Fruit fly (Drosophila melanogaster) whole organism, wandering third instar larva: ENCODE measurements around the gene CG17237.

Source experiments
- Abd-B ChIP-seq: fragments of >200 bp; optimal IDR thresholded peaks from 2 replicates; lab custom pipeline; 2017; ENCODE audit warnings: missing biosample characterization, missing genetic modification characterization
- CG9705 ChIP-seq: fragments of 200-800 bp; sonication (Bioruptor generic); optimal IDR thresholded peaks from 2 replicates; lab custom pipeline; 2018; ENCODE audit warnings: missing biosample characterization, mild to moderate bottlenecking, missing genetic modification characterization
- Dfd ChIP-seq: fragments of >200 bp; optimal IDR thresholded peaks from 2 replicates; lab custom pipeline; 2017; ENCODE audit warnings: missing biosample characterization, missing genetic modification characterization
- Dif ChIP-seq: fragments of 200-275, 200-300 bp; sonication (Bioruptor generic); optimal IDR thresholded peaks from 2 replicates; lab custom pipeline; 2018; ENCODE audit warnings: missing biosample characterization, missing genetic modification characterization; ENCODE audit not compliant: partially characterized antibody
- GATAd ChIP-seq: sonication (Bioruptor generic); optimal IDR thresholded peaks from 2 replicates; lab custom pipeline; 2016; ENCODE audit warnings: missing biosample characterization, missing genetic modification characterization
- HLH106 ChIP-seq: fragments of 200-800 bp; optimal IDR thresholded peaks from 3 replicates; lab custom pipeline; 2019; ENCODE audit warnings: missing biosample characterization, mild to moderate bottlenecking, missing genetic modification characterization, moderate library complexity
- Hnf4 ChIP-seq: fragments of 200-800 bp; sonication (Bioruptor generic); optimal IDR thresholded peaks from 2 replicates; lab custom pipeline; 2016; ENCODE audit warnings: missing biosample characterization, mild to moderate bottlenecking, missing genetic modification characterization
- Hr78 ChIP-seq: fragments of >200 bp; optimal IDR thresholded peaks from 2 replicates; lab custom pipeline; 2017; ENCODE audit warnings: missing biosample characterization, missing genetic modification characterization
- Hr83 ChIP-seq: fragments of 200-300 bp; sonication (Bioruptor generic); optimal IDR thresholded peaks from 2 replicates; lab custom pipeline; 2016; ENCODE audit warnings: missing biosample characterization, mild to moderate bottlenecking, missing genetic modification characterization, moderate library complexity; ENCODE audit not compliant: poor library complexity, severe bottlenecking
- Mio ChIP-seq: sonication (Bioruptor generic); optimal IDR thresholded peaks from 2 replicates; lab custom pipeline; 2016; ENCODE audit warnings: missing biosample characterization, missing genetic modification characterization
- Myc ChIP-seq: fragments of >200 bp; optimal IDR thresholded peaks from 2 replicates; lab custom pipeline; 2017
- OdsH ChIP-seq: fragments of 200-800 bp; sonication (Bioruptor generic); optimal IDR thresholded peaks from 2 replicates; lab custom pipeline; 2016; ENCODE audit warnings: missing biosample characterization, mild to moderate bottlenecking, missing genetic modification characterization
- Vsx2 ChIP-seq: fragments of 200-300, 225-300 bp; sonication (Bioruptor generic); optimal IDR thresholded peaks from 2 replicates; lab custom pipeline; 2018; ENCODE audit warnings: missing biosample characterization, missing genetic modification characterization; ENCODE audit not compliant: partially characterized antibody
- brk ChIP-seq: fragments of 200-800 bp; sonication (Bioruptor generic); optimal IDR thresholded peaks from 2 replicates; lab custom pipeline; 2016; ENCODE audit warnings: missing biosample characterization, mild to moderate bottlenecking, missing genetic modification characterization
- dl ChIP-seq, 2 experiments: fragments of 175-275, 200-275 bp in 1 of 2; fragments of 200-275 bp in 1 of 2; sonication (Bioruptor generic); optimal IDR thresholded peaks; lab custom pipeline; 2018; ENCODE audit warnings: mild to moderate bottlenecking in 2 of 2, missing biosample characterization in 2 of 2, missing genetic modification characterization in 2 of 2, moderate library complexity in 2 of 2; ENCODE audit not compliant: partially characterized antibody in 2 of 2, insufficient read depth in 1 of 2
- dmrt93B ChIP-seq: fragments of 200-800 bp; sonication (Bioruptor generic); optimal IDR thresholded peaks from 2 replicates; lab custom pipeline; 2018; ENCODE audit warnings: missing biosample characterization, mild to moderate bottlenecking, missing genetic modification characterization
- dsf ChIP-seq: sonication (Bioruptor generic); optimal IDR thresholded peaks from 2 replicates; lab custom pipeline; 2016; ENCODE audit warnings: missing biosample characterization, missing genetic modification characterization, borderline replicate concordance
- ey ChIP-seq: fragments of 200-800 bp; sonication (Bioruptor generic); optimal IDR thresholded peaks from 2 replicates; lab custom pipeline; 2016; ENCODE audit warnings: missing biosample characterization, missing genetic modification characterization
- foxo ChIP-seq, 2 experiments: fragments of 200-800 bp; sonication (Bioruptor generic); optimal IDR thresholded peaks; 2 replicates in 1 of 2; 3 replicates in 1 of 2; lab custom pipeline; 2016 to 2017; ENCODE audit warnings: missing biosample characterization in 2 of 2, missing genetic modification characterization in 2 of 2
- fru ChIP-seq: fragments of 200-800 bp; sonication (Bioruptor generic); optimal IDR thresholded peaks from 3 replicates; lab custom pipeline; 2016; ENCODE audit warnings: missing biosample characterization, mild to moderate bottlenecking, missing genetic modification characterization
- h ChIP-seq: fragments of 200-800 bp; sonication (Bioruptor generic); optimal IDR thresholded peaks from 3 replicates; lab custom pipeline; 2016; ENCODE audit warnings: missing biosample characterization, mild to moderate bottlenecking, missing genetic modification characterization
- jim ChIP-seq: fragments of 175-275, 200-325 bp; sonication (Bioruptor generic); optimal IDR thresholded peaks from 2 replicates; lab custom pipeline; 2016; ENCODE audit warnings: missing biosample characterization, mild to moderate bottlenecking, missing genetic modification characterization
- pan ChIP-seq: fragments of >200 bp; optimal IDR thresholded peaks from 2 replicates; lab custom pipeline; 2017
- psq ChIP-seq: fragments of 200-800 bp; sonication (Bioruptor generic); optimal IDR thresholded peaks from 3 replicates; lab custom pipeline; 2017; ENCODE audit warnings: missing biosample characterization, mild to moderate bottlenecking, missing genetic modification characterization, moderate library complexity
- rgr ChIP-seq: fragments of 200-800 bp; sonication (Bioruptor generic); optimal IDR thresholded peaks from 3 replicates; lab custom pipeline; 2016; ENCODE audit warnings: missing biosample characterization, mild to moderate bottlenecking, missing genetic modification characterization
- sage ChIP-seq: fragments of 200-800 bp; sonication (Bioruptor generic); optimal IDR thresholded peaks from 2 replicates; lab custom pipeline; 2016; ENCODE audit warnings: missing biosample characterization, mild to moderate bottlenecking, missing genetic modification characterization
- sv ChIP-seq: fragments of 200-800 bp; sonication (Bioruptor generic); optimal IDR thresholded peaks from 3 replicates; lab custom pipeline; 2016; ENCODE audit warnings: missing biosample characterization, missing genetic modification characterization
- tai ChIP-seq: sonication (Bioruptor generic); optimal IDR thresholded peaks from 2 replicates; lab custom pipeline; 2016; ENCODE audit warnings: missing biosample characterization, missing genetic modification characterization
- usp ChIP-seq: fragments of >200 bp; optimal IDR thresholded peaks from 2 replicates; lab custom pipeline; 2017; ENCODE audit warnings: missing biosample characterization, missing genetic modification characterization
- woc ChIP-seq: sonication (Bioruptor generic); optimal IDR thresholded peaks from 2 replicates; lab custom pipeline; 2016; ENCODE audit warnings: missing biosample characterization, mild to moderate bottlenecking, missing genetic modification characterization

CG17237 gene

dm6 chr2L:2299803-2300202 is 10.6 kb upstream of the CG17237 start, which contains the start of gene CG31949:
TSS of gene CG31949 (plus strand) at chr2L:2300103.
- TF ChIP-seq sv (GFP tag; lab: Kevin White, UChicago) (no peak), dmrt93B (GFP tag; lab: Kevin White, UChicago) (no peak)
- TF ChIP-seq, all 38 proteins: peak for 0

DNA sequence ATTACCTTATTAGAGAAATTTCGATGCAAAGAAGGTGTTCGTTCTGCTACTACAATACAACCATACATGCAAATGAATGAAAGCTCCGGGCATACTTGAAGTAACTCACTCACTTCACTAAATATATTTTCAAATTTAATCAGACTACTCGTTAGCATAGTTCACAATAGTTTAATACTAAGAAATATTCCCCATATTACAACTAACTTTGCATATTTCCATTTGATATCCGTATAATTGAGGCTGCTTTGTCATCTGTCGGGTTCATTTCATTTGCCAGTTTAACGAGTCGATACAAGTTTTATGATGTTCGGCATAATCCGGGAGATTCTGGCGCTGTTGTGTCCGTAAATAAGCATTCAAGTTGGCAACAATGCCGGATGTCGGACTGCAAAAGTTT is 1.4 kb upstream of the CG17237 start, which contains the start of gene robl22E:
Gene robl22E (minus strand): TSS at position 101 of the 400 bp plus-strand sequence.
- TF ChIP-seq Dfd (GFP tag; lab: Kevin White, UChicago) = no peak
- TF ChIP-seq pan (lab: Kevin White, UChicago) = no peak
- TF ChIP-seq usp = no peak
- no peak for TF ChIP-seq CG9705 (GFP tag; lab: Kevin White, UChicago)
- no peak for TF ChIP-seq fru (GFP tag; lab: Kevin White, UChicago)
- no peak for TF ChIP-seq GATAd (GFP tag; lab: Kevin White, UChicago)
- TF ChIP-seq jim = no peak
- TF ChIP-seq Mio (GFP tag; lab: Kevin White, UChicago) = no peak
- no peak for TF ChIP-seq foxo (GFP tag; optimal IDR thresholded peaks at IDR 0.05; lab: Kevin White, UChicago)
- TF ChIP-seq dsf (GFP tag; lab: Kevin White, UChicago) = no peak
- TF ChIP-seq dl (GFP tag; optimal IDR thresholded peaks at IDR 0.05; lab: Kevin White, UChicago; ENCODE audit: insufficient read depth in 1 of 2, partially characterized antibody in 2 of 2) = no peak
- TF ChIP-seq Hr78 (GFP tag; lab: Kevin White, UChicago) = no peak
- no peak for TF ChIP-seq Hr83 (GFP tag; lab: Kevin White, UChicago)
- TF ChIP-seq rgr (GFP tag; lab: Kevin White, UChicago) = no peak
- no peak for TF ChIP-seq Myc (lab: Kevin White, UChicago)
- no peak for TF ChIP-seq ey (GFP tag; lab: Kevin White, UChicago)
- TF ChIP-seq Hnf4 (GFP tag; lab: Kevin White, UChicago) = no peak

- TF ChIP-seq Hnf4 (GFP tag; lab: Kevin White, UChicago) (no peak), brk (GFP tag; lab: Kevin White, UChicago) (no peak), dmrt93B (GFP tag; lab: Kevin White, UChicago) (no peak), Hr78 (GFP tag; lab: Kevin White, UChicago) (no peak), sv (GFP tag; lab: Kevin White, UChicago) (no peak), pan (lab: Kevin White, UChicago) (no peak), sage (no peak), Hr83 (GFP tag; lab: Kevin White, UChicago) (no peak), Dfd (GFP tag; lab: Kevin White, UChicago) (no peak), fru (GFP tag; lab: Kevin White, UChicago) (no peak), Mio (GFP tag; lab: Kevin White, UChicago) (no peak), dl (GFP tag; optimal IDR thresholded peaks at IDR 0.05; lab: Kevin White, UChicago; ENCODE audit: insufficient read depth in 1 of 2, partially characterized antibody in 2 of 2) (no peak), Myc (lab: Kevin White, UChicago) (no peak), OdsH (GFP tag; lab: Kevin White, UChicago) (no peak), CG9705 (GFP tag; lab: Kevin White, UChicago) (no peak), h (GFP tag; lab: Kevin White, UChicago) (no peak), psq (GFP tag; lab: Kevin White, UChicago) (no peak), Abd-B (GFP tag; lab: Kevin White, UChicago) (no peak), rgr (GFP tag; lab: Kevin White, UChicago) (no peak)
Measured at dm6 chr2L:2287807-2288206, 1.4 kb downstream of the CG17237 start, which contains the start of gene CG42658. TSS of gene CG42658 (minus strand) at chr2L:2287907.

DNA sequence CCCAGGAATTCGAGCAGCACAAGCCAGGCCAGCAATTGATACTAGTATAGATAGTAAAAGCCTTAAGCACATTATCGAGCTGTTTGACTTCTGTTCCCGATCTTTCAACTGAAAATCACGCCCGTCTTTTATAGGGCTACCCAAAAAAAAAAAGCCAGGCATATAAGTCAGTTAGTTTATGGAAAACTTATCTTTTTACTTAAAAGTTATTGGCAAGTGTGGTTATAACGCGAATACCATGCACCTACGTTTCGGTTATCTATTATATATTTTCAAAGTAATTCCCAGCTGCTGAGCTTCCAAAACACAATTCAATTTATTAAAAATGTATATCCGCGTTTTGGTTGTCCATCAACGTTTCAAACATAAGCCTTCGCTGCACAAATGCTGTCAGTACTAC is 2.4 kb downstream of the CG17237 start, which contains the start of gene CG31681:
Gene CG31681 (minus strand): TSS at position 101 of the 400 bp plus-strand sequence.
- TF ChIP-seq brk (GFP tag; lab: Kevin White, UChicago) (no peak), sage (no peak), usp (no peak), OdsH (GFP tag; lab: Kevin White, UChicago) (no peak), dmrt93B (GFP tag; lab: Kevin White, UChicago) (no peak), tai (GFP tag; lab: Kevin White, UChicago) (no peak), Mio (GFP tag; lab: Kevin White, UChicago) (no peak), Dif (GFP tag; lab: Kevin White, UChicago) (no peak), dl (GFP tag; optimal IDR thresholded peaks at IDR 0.05; lab: Kevin White, UChicago; ENCODE audit: insufficient read depth in 1 of 2, partially characterized antibody in 2 of 2) (no peak), HLH106 (no peak), Vsx2 (no peak), Myc (lab: Kevin White, UChicago) (no peak), woc (GFP tag; lab: Kevin White, UChicago) (no peak)
